Worm (Caenorhabditis elegans) whole organism, L1 larva: ENCODE data around the gene F56D2.3.
A peak's percentile ranks its signal among the peaks of the same experiment; 100 is the strongest.

Experiments used
- C04F5.9 ChIP-seq: sonication (generic microtip); optimal IDR thresholded peaks from 2 replicates; lab custom pipeline; 2016; ENCODE audit warnings: missing genetic modification characterization, missing compliant biosample characterization
- Y116A8C.19 ChIP-seq: sonication (generic microtip); optimal IDR thresholded peaks from 2 replicates; lab custom pipeline; 2016; ENCODE audit warnings: missing compliant biosample characterization, missing genetic modification characterization, borderline replicate concordance
- alr-1 ChIP-seq: fragments of 200-800 bp; sonication (Bioruptor generic); optimal IDR thresholded peaks from 2 replicates; lab custom pipeline; 2018; ENCODE audit warnings: borderline replicate concordance, mild to moderate bottlenecking, missing genetic modification characterization, missing compliant biosample characterization
- ceh-82 ChIP-seq, 3 experiments: fragments of 150-350 bp in 1 of 3; sonication (generic microtip) in 2 of 3; optimal IDR thresholded peaks; 2 replicates each; lab custom pipeline; 2014 to 2017; ENCODE audit warnings: missing biosample characterization in 3 of 3, missing genetic modification characterization in 3 of 3
- ces-1 ChIP-seq: fragments of 150-350 bp; optimal IDR thresholded peaks from 2 replicates; lab custom pipeline; 2014; ENCODE audit warnings: missing biosample characterization, missing genetic modification reagents, missing genetic modification characterization
- dpl-1 ChIP-seq, 3 experiments: fragments of 150-350 bp in 2 of 3; sonication (generic microtip) in 1 of 3; optimal IDR thresholded peaks; 2 replicates each; lab custom pipeline; 2014 to 2017; ENCODE audit warnings: missing biosample characterization in 3 of 3, missing genetic modification characterization in 3 of 3, missing genetic modification reagents in 3 of 3
- efl-1 ChIP-seq, 4 experiments: fragments of 150-350 bp; optimal IDR thresholded peaks in 3 of 4; peaks in 1 of 4; 1 replicate in 1 of 4; 2 replicates in 3 of 4; lab custom pipeline; 2014; ENCODE audit warnings: missing biosample characterization in 2 of 4, missing genetic modification characterization in 2 of 4, missing genetic modification reagents in 2 of 4
- efl-3 ChIP-seq: fragments of 200-800 bp; sonication (Bioruptor generic); optimal IDR thresholded peaks from 2 replicates; lab custom pipeline; 2018; ENCODE audit warnings: mild to moderate bottlenecking, missing genetic modification characterization, missing compliant biosample characterization
- egl-27 ChIP-seq, 2 experiments: fragments of 150-350 bp in 1 of 2; sonication (generic microtip); optimal IDR thresholded peaks; 3 replicates each; lab custom pipeline; 2017 to 2018; ENCODE audit warnings: missing biosample characterization in 2 of 2, missing genetic modification characterization in 2 of 2, missing genetic modification reagents in 2 of 2
- fkh-10 ChIP-seq: sonication (generic microtip); optimal IDR thresholded peaks from 2 replicates; lab custom pipeline; 2017; ENCODE audit warnings: missing biosample characterization, missing genetic modification reagents, missing genetic modification characterization
- grh-1 ChIP-seq: fragments of 200-800 bp; sonication (Bioruptor generic); IDR thresholded peaks from 2 replicates; pipeline ENCODE4 v1.3.6; 2022; ENCODE audit warnings: missing genetic modification reagents, missing genetic modification characterization, missing compliant biosample characterization
- hlh-4 ChIP-seq: sonication (generic microtip); optimal IDR thresholded peaks from 2 replicates; lab custom pipeline; 2016; ENCODE audit warnings: mild to moderate bottlenecking, missing genetic modification characterization, missing compliant biosample characterization
- irx-1 ChIP-seq: sonication (generic microtip); optimal IDR thresholded peaks from 2 replicates; lab custom pipeline; 2016; ENCODE audit warnings: missing genetic modification characterization, missing compliant biosample characterization
- isw-1 ChIP-seq: fragments of 200-800 bp; sonication (Bioruptor generic); IDR thresholded peaks from 2 replicates; pipeline ENCODE4 v1.3.6; 2022; ENCODE audit warnings: missing genetic modification characterization, missing compliant biosample characterization
- lin-13 ChIP-seq: fragments of 150-350 bp; optimal IDR thresholded peaks from 2 replicates; lab custom pipeline; 2014; ENCODE audit warnings: missing biosample characterization, missing genetic modification reagents, missing genetic modification characterization
- lin-14 ChIP-seq: fragments of 200-800 bp; sonication (Bioruptor generic); optimal IDR thresholded peaks from 2 replicates; lab custom pipeline; 2018; ENCODE audit warnings: mild to moderate bottlenecking, missing genetic modification characterization, moderate library complexity, missing compliant biosample characterization
- lin-35 ChIP-seq, 2 experiments: fragments of 150-350 bp; optimal IDR thresholded peaks; 2 replicates each; lab custom pipeline; 2014; ENCODE audit warnings: missing biosample characterization in 2 of 2, missing genetic modification characterization in 2 of 2, missing genetic modification reagents in 2 of 2
- lsy-2 ChIP-seq, 2 experiments: fragments of 150-350 bp; optimal IDR thresholded peaks; 2 replicates each; lab custom pipeline; 2014; ENCODE audit warnings: missing biosample characterization in 2 of 2, missing genetic modification characterization in 2 of 2
- mdl-1 ChIP-seq, 2 experiments: fragments of 150-350 bp; optimal IDR thresholded peaks; 2 replicates each; lab custom pipeline; 2014 to 2017; ENCODE audit warnings: missing biosample characterization in 2 of 2, missing genetic modification characterization in 2 of 2, inconsistent platforms in 1 of 2
- nhr-19 ChIP-seq: fragments of 200-800 bp; sonication (Bioruptor generic); conservative IDR thresholded peaks from 2 replicates; pipeline ENCODE4 v1.3.6; 2022; ENCODE audit warnings: missing genetic modification characterization, missing compliant biosample characterization
- nhr-20 ChIP-seq: sonication (generic microtip); optimal IDR thresholded peaks from 2 replicates; lab custom pipeline; 2016; ENCODE audit warnings: mild to moderate bottlenecking, missing genetic modification characterization, missing compliant biosample characterization
- nhr-71 ChIP-seq: sonication (generic microtip); optimal IDR thresholded peaks from 2 replicates; lab custom pipeline; 2016; ENCODE audit warnings: mild to moderate bottlenecking, missing genetic modification characterization, moderate library complexity, missing compliant biosample characterization
- rnt-1 ChIP-seq: sonication (generic microtip); optimal IDR thresholded peaks from 2 replicates; lab custom pipeline; 2016; ENCODE audit warnings: mild to moderate bottlenecking, missing genetic modification characterization, moderate library complexity, missing compliant biosample characterization
- snpc-4 ChIP-seq: fragments of 150-350 bp; optimal IDR thresholded peaks from 2 replicates; lab custom pipeline; 2014; ENCODE audit warnings: missing biosample characterization, missing genetic modification characterization
- snu-23 ChIP-seq: sonication (generic microtip); optimal IDR thresholded peaks from 2 replicates; lab custom pipeline; 2016; ENCODE audit warnings: missing genetic modification characterization, missing compliant biosample characterization
- sup-37 ChIP-seq: fragments of 200-800 bp; sonication (Bioruptor generic); optimal IDR thresholded peaks from 2 replicates; lab custom pipeline; 2018; ENCODE audit warnings: mild to moderate bottlenecking, missing genetic modification characterization, missing compliant biosample characterization
- swsn-7 ChIP-seq: sonication (generic microtip); optimal IDR thresholded peaks from 2 replicates; lab custom pipeline; 2016; ENCODE audit warnings: missing genetic modification characterization, missing compliant biosample characterization
- tlp-1 ChIP-seq: fragments of 150-350 bp; optimal IDR thresholded peaks from 2 replicates; lab custom pipeline; 2014; ENCODE audit warnings: missing biosample characterization, missing genetic modification characterization
- unc-130 ChIP-seq: fragments of 150-350 bp; optimal IDR thresholded peaks from 2 replicates; lab custom pipeline; 2017; ENCODE audit warnings: missing biosample characterization, missing genetic modification characterization, inconsistent platforms
- unc-62 ChIP-seq: fragments of 150-350 bp; optimal IDR thresholded peaks from 2 replicates; lab custom pipeline; 2014; ENCODE audit warnings: missing biosample characterization, missing genetic modification reagents, missing genetic modification characterization
- xbp-1 ChIP-seq: sonication (generic microtip); optimal IDR thresholded peaks from 2 replicates; lab custom pipeline; 2016; ENCODE audit warnings: missing genetic modification characterization, missing compliant biosample characterization
- zip-4 ChIP-seq: fragments of 200-800 bp; sonication (Bioruptor generic); optimal IDR thresholded peaks from 2 replicates; lab custom pipeline; 2018; ENCODE audit warnings: mild to moderate bottlenecking, missing genetic modification characterization, moderate library complexity, missing compliant biosample characterization

F56D2.3 gene

DNA sequence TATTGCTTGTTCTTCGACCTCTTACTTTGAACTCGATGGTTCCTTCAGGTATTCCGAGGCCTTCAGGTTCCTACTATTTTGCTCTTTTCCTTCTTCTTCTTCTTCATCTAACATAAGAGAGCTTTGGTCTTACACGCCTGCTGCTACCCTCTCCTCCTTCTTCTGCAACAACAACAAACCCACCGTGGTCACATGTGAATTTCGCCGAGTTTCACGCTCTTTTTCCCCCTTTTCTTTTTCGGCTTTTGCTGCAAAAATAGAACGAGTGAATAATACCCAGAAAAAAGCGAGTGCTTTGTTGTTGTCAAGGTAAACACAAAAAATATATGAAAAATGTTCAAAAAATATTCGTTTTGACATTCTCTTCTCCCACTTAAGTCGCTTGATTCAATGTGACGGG lies 38.7 kb downstream of the F56D2.3 start (continued):
- no peak for TF ChIP-seq efl-1 (optimal IDR thresholded peaks at IDR 0.05; lab: Kevin White, UChicago)
- TF ChIP-seq efl-1 (GFP tag; optimal IDR thresholded peaks at IDR 0.05 in 1 of 2; lab: Kevin White, UChicago): peak in 1 of 2 experiments; percentile 21
- TF ChIP-seq irx-1 (tag; lab: Kevin White, UChicago): no peak
- TF ChIP-seq C04F5.9 (tag; lab: Kevin White, UChicago): no peak

DNA sequence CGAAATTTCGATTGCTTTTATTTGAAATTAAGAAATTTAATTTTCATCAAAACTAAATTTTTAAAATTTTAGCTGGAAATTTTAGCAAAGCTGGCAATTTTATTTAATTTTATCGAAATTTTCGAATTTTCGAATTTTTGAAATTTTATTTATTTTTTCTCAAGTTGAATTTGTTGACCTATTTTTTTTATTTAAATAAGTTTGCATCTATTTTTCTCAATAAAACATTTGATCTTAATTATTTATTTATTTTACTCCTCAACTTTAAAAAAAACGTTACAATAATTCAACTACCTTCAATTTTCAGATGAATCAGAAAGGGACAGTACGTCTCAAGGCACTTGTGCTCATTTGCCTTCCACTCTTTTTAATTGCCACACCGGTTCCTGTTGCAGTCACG lies 40.1 kb downstream of the F56D2.3 start, which contains the start of gene daf-4:
TSS of gene daf-4 (plus strand) at position 301 of the 400 bp plus-strand sequence.
- TF ChIP-seq sup-37 (GFP tag; lab: Kevin White, UChicago) (no peak), isw-1 (GFP tag; lab: Robert Waterston, UW) (no peak), lin-35 (GFP tag; optimal IDR thresholded peaks at IDR 0.05; lab: Kevin White, UChicago) (no peak), ceh-82 (tag; optimal IDR thresholded peaks at IDR 0.05; lab: Kevin White, UChicago) (no peak), xbp-1 (tag; lab: Kevin White, UChicago) (no peak)

DNA sequence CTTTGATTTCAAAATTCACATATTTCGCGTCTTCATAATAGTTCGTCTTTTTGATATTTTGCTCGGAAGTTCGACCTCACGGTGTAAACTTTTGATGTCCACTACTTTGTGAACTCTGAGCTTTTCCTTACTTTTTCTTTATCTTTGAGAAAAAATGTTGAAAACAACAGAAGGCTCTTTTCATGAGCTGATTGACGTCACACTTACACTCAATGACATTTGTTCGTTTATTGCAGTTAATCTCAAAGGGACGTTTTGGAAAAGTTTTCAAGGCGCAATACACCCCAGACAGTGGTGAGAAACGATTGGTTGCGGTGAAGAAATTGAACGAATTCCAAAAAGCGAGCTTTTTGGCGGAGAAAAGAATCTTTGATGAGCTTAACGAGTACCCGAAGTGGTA lies 44.5 kb downstream of the F56D2.3 start:
- TF ChIP-seq snu-23 (GFP tag; lab: Kevin White, UChicago) (peak; percentile 12), lin-14 (GFP tag; lab: Kevin White, UChicago) (peak; percentile 49), rnt-1 (tag; lab: Kevin White, UChicago) (peak; percentile 63), nhr-71 (tag; lab: Kevin White, UChicago) (peak; percentile 65), mdl-1 (tag; optimal IDR thresholded peaks at IDR 0.05; lab: Kevin White, UChicago) (no peak), lsy-2 (tag; optimal IDR thresholded peaks at IDR 0.05; lab: Kevin White, UChicago) (peak; percentile 34 to 38), nhr-19 (GFP tag; lab: Robert Waterston, UW) (peak; percentile 27; the same call in 1 of the 2 replicates), alr-1 (no peak), lin-13 (no peak), nhr-20 (tag; lab: Kevin White, UChicago) (no peak), tlp-1 (tag; lab: Kevin White, UChicago) (no peak)

ce11 chrIII:5630350-5630749 lies 45.6 kb downstream of the F56D2.3 start:
- TF ChIP-seq unc-130 (tag; lab: Kevin White, UChicago) (peak; percentile 63), lin-14 (GFP tag; lab: Kevin White, UChicago) (peak; percentile 40), egl-27 (tag; optimal IDR thresholded peaks at IDR 0.05; lab: Kevin White, UChicago) (no peak), lsy-2 (tag; optimal IDR thresholded peaks at IDR 0.05; lab: Kevin White, UChicago) (peak in 1 of 2 experiments; percentile 21), alr-1 (no peak), snu-23 (GFP tag; lab: Kevin White, UChicago) (peak; percentile 2), efl-3 (GFP tag; lab: Kevin White, UChicago) (no peak), efl-1 (optimal IDR thresholded peaks at IDR 0.05; lab: Kevin White, UChicago) (no peak), efl-1 (GFP tag; optimal IDR thresholded peaks at IDR 0.05 in 1 of 2; lab: Kevin White, UChicago) (peak in 1 of 2 experiments; percentile 72), nhr-71 (tag; lab: Kevin White, UChicago) (peak; percentile 42), rnt-1 (tag; lab: Kevin White, UChicago) (peak; percentile 48)

- TF ChIP-seq lin-14 (GFP tag; lab: Kevin White, UChicago): peak; percentile 69
- peak; percentile 89 for TF ChIP-seq fkh-10 (GFP tag; lab: Kevin White, UChicago)
- TF ChIP-seq zip-4 (GFP tag; lab: Kevin White, UChicago): no peak
- no peak for TF ChIP-seq hlh-4
- peak; percentile 87 for TF ChIP-seq snpc-4 (tag; lab: Kevin White, UChicago)
- TF ChIP-seq grh-1 (GFP tag; lab: Robert Waterston, UW): no peak
- TF ChIP-seq ces-1 (GFP tag; lab: Kevin White, UChicago): peak; percentile 45
- TF ChIP-seq, all 84 proteins: peak for 4
Measured at ce11 chrIII:5632426-5632976, 47.8 kb downstream of the F56D2.3 start.

- TF ChIP-seq alr-1 (no peak), nhr-19 (GFP tag; lab: Robert Waterston, UW) (no peak), dpl-1 (GFP tag; optimal IDR thresholded peaks at IDR 0.05; lab: Kevin White, UChicago) (no peak), Y116A8C.19 (no peak), ces-1 (GFP tag; lab: Kevin White, UChicago) (no peak), nhr-20 (tag; lab: Kevin White, UChicago) (no peak), lin-14 (GFP tag; lab: Kevin White, UChicago) (peak; percentile 48), unc-62 (GFP tag; lab: Kevin White, UChicago) (no peak), swsn-7 (tag; lab: Kevin White, UChicago) (no peak)
Measured at ce11 chrIII:5634509-5634908, 49.8 kb downstream of the F56D2.3 start.
